Worm (Caenorhabditis elegans): ENCODE data around the gene npr-42.
A peak's percentile ranks its signal among the peaks of the same experiment; 100 is the strongest.

Gene npr-42

DNA sequence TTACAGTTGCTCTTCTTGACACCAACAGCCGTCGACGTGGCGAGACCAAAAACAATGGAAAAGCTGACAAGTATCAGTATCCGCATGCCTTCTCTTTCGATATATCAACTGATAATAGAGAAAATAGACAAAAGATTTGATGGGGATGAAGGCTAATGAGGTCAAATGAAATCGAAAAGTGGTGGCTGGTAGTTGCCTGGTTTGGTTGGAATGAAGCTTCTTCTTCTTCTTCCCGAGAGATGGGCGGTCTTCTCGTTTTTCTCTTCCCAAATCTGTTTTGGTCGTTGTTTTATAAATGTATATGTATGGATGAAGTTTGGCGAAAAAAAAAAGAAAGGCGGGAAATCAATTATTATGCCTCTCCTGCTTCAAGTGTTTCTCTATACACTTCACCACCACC, 5.7 kb downstream of the npr-42 start, which contains the start of gene C01F1.5:
TSS of gene C01F1.5 (minus strand) at position 103 of the 400 bp plus-strand sequence.
- TF ChIP-seq nhr-28 (tag; optimal IDR thresholded peaks at IDR 0.05) = no peak
- TF ChIP-seq nhr-47 (tag; optimal IDR thresholded peaks at IDR 0.05) = no peak
- peak; percentile 75 for TF ChIP-seq blmp-1 (tag; optimal IDR thresholded peaks at IDR 0.05)
- TF ChIP-seq aha-1 (tag; optimal IDR thresholded peaks at IDR 0.05) = no peak

DNA sequence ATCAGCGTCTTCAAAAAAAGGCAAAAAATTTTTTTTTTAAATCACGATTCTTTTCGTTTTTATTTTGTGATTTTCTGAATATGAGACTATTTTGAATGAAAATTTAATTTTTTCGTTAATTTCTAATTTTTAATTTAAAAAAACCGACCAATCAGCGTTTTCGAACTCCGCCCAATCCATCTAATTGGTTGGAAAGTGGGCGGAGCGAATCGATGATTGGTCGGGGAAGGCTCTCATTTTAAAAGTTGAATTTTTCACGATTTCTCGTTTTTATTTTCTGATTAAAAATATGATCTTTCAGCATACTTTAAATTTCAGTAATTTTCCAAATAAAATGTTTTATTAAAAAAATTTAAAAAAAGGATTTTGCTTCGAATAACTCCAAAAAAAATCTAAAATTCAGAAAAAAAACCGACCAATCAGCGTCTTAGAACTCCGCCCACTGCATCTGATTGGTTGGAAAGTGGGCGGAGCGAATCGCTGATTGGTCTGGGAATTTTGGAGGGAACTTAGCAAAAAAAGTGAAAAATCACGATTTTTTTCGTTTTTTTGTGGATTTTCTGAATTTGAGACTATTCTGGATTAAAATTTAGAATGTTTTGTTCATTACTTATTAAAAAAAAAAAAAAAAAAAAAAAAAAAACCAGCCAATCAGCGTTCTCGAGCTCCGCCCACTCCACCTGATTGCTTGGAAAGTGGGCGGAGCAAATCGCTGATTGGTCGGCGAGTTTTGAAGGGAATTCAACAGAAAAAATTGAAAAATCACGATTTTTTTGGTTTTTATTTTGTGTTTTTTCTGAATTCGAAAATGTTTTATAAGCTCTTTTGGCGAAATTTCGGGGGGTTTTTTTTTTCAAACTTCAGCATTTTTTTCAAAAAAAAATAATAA, 8.5 kb downstream of the npr-42 start:
- TF ChIP-seq egl-27 (tag; optimal IDR thresholded peaks at IDR 0.05) (no peak), ceh-90 (tag; optimal IDR thresholded peaks at IDR 0.05) (no peak), unc-98 (GFP tag; IDR thresholded peaks at IDR 0.05) (no peak), xbp-1 (tag; optimal IDR thresholded peaks at IDR 0.05) (no peak), ama-1 (optimal IDR thresholded peaks at IDR 0.05) (no peak), lir-3 (tag; optimal IDR thresholded peaks at IDR 0.05; ENCODE audit: poor library complexity) (no peak), nhr-12 (tag; optimal IDR thresholded peaks at IDR 0.05) (no peak), lin-15B (tag; optimal IDR thresholded peaks at IDR 0.05) (no peak), rnt-1 (tag; optimal IDR thresholded peaks at IDR 0.05) (no peak), skn-1 (tag; optimal IDR thresholded peaks at IDR 0.05) (no peak), efl-3 (GFP tag; optimal IDR thresholded peaks at IDR 0.05) (no peak), grh-1 (GFP tag; IDR thresholded peaks at IDR 0.05) (no peak), dpl-1 (GFP tag; optimal IDR thresholded peaks at IDR 0.05) (no peak), lin-13 (GFP tag; optimal IDR thresholded peaks at IDR 0.05) (no peak)

DNA sequence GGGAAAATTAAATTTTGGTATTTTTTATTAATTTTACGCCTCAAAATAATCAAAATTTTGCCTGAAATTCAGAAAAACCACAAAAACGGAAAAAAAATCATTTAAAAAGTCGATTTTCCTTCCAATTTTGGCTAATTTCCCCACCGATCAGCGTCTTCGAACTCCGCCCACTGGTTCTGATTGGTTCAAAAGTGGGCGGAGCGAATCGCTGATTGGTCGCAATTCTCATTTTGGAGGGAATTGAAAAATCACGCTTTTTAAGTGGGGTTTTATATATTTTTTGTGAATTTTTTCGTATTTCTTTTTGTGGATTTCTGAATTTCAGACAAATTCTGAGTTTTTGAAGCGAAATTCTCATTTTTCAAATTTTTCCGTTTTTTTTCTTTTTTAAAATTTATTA, 10.9 kb downstream of the npr-42 start:
- no peak for TF ChIP-seq efl-1 (optimal IDR thresholded peaks at IDR 0.05)
- TF ChIP-seq efl-1 (GFP tag; optimal IDR thresholded peaks at IDR 0.05 in 1 of 2) = peak in 1 of 2 experiments; percentile 4
- TF ChIP-seq egl-13 (tag; optimal IDR thresholded peaks at IDR 0.05) = no peak

DNA sequence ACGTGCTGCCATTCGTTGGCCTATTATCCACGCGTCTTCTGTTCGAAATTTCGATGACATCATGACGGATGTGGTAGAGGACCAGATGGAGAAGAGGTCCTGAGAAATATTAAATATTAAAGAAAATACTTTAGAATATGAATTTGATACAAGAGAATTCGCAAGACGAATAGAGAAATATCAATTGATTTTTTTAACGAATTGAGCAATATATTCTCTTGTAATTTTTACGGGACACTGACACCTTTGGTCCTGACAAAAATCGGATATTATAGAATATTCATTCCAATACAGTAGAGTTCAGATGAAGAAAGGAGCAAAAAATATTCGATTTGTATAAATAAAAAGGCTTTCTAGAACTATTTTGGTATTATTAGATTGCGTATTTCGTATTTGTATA, 12.1 kb downstream of the npr-42 start, which contains the start of gene C01F1.6:
TSS of gene C01F1.6 (minus strand) at position 101 of the 400 bp plus-strand sequence.
- TF ChIP-seq snu-23 (GFP tag; optimal IDR thresholded peaks at IDR 0.05) (no peak), C34B4.2 (tag; optimal IDR thresholded peaks at IDR 0.05) (no peak), nhr-47 (tag; optimal IDR thresholded peaks at IDR 0.05) (no peak), nhr-85 (tag) (no peak), hlh-4 (tag; optimal IDR thresholded peaks at IDR 0.05) (no peak), lin-14 (GFP tag; optimal IDR thresholded peaks at IDR 0.05) (no peak), fkh-8 (tag; optimal IDR thresholded peaks at IDR 0.05) (no peak)

DNA sequence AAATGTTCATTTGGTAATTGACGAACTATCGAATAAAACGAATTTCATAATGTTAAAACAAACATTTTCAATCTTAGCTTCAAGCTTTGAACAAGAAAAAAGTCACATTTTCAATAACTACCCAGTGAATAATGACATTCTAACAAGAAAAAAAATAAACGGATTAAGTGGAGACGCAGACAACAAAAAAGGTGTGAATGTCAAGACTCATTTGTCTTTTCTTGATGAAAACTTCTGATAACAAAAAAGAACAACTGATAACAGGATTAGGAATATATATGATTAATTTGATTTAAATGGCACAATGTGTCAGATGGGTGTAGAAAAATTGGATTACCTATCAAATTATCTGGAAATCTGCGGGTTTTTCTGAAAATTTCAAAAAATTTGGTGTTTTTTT, 12.6 kb downstream of the npr-42 start:
- TF ChIP-seq nhr-47 (tag; optimal IDR thresholded peaks at IDR 0.05) (no peak), pqm-1 (tag; optimal IDR thresholded peaks at IDR 0.05) (no peak), fkh-8 (tag; optimal IDR thresholded peaks at IDR 0.05) (no peak), ceh-8 (GFP tag; optimal IDR thresholded peaks at IDR 0.05) (no peak), nhr-90 (tag; optimal IDR thresholded peaks at IDR 0.05; ENCODE audit: poor library complexity) (no peak), hlh-17 (GFP tag; optimal IDR thresholded peaks at IDR 0.05; ENCODE audit: borderline replicate concordance) (no peak), ceh-88 (GFP tag; IDR thresholded peaks at IDR 0.05) (no peak), nhr-77 (tag; optimal IDR thresholded peaks at IDR 0.05) (no peak), nhr-19 (GFP tag; conservative IDR thresholded peaks at IDR 0.05) (no peak), Y116A8C.19 (tag; optimal IDR thresholded peaks at IDR 0.05; ENCODE audit: borderline replicate concordance) (no peak), vab-15 (tag; optimal IDR thresholded peaks at IDR 0.05) (no peak), jun-1 (tag; optimal IDR thresholded peaks at IDR 0.05) (no peak), ceh-90 (tag; optimal IDR thresholded peaks at IDR 0.05) (no peak), unc-98 (GFP tag; IDR thresholded peaks at IDR 0.05) (no peak), lin-13 (GFP tag; optimal IDR thresholded peaks at IDR 0.05) (no peak), nhr-84 (tag; optimal IDR thresholded peaks at IDR 0.05) (no peak), fos-1 (tag; optimal IDR thresholded peaks at IDR 0.05) (no peak), F16B12.6 (tag; optimal IDR thresholded peaks at IDR 0.05) (no peak), sup-37 (GFP tag; optimal IDR thresholded peaks at IDR 0.05) (no peak), zip-4 (GFP tag; optimal IDR thresholded peaks at IDR 0.05) (no peak), nhr-85 (tag) (peak; percentile 66), irx-1 (tag; optimal IDR thresholded peaks at IDR 0.05) (no peak), lin-39 (tag; optimal IDR thresholded peaks at IDR 0.05) (no peak), ceh-82 (tag; optimal IDR thresholded peaks at IDR 0.05) (no peak)
